Worm (Caenorhabditis elegans) whole organism, L1 larva: Measurements from ENCODE around the gene nhr-90.

Source experiments
- C04F5.9 ChIP-seq: sonication (generic microtip); optimal IDR thresholded peaks from 2 replicates; lab custom pipeline; 2016; ENCODE audit warnings: missing genetic modification characterization, missing compliant biosample characterization
- alr-1 ChIP-seq: fragments of 200-800 bp; sonication (Bioruptor generic); optimal IDR thresholded peaks from 2 replicates; lab custom pipeline; 2018; ENCODE audit warnings: borderline replicate concordance, mild to moderate bottlenecking, missing genetic modification characterization, missing compliant biosample characterization
- blmp-1 ChIP-seq: fragments of 150-350 bp; optimal IDR thresholded peaks from 2 replicates; lab custom pipeline; 2014; ENCODE audit warnings: missing biosample characterization, missing genetic modification characterization
- ceh-63 ChIP-seq: fragments of 200-800 bp; sonication (Bioruptor generic); optimal IDR thresholded peaks from 2 replicates; lab custom pipeline; 2018; ENCODE audit warnings: mild to moderate bottlenecking, missing genetic modification characterization, missing compliant biosample characterization
- ceh-8 ChIP-seq: fragments of 200-800 bp; sonication (Bioruptor generic); optimal IDR thresholded peaks from 2 replicates; lab custom pipeline; 2018; ENCODE audit warnings: mild to moderate bottlenecking, missing genetic modification characterization, moderate library complexity, missing compliant biosample characterization
- dpl-1 ChIP-seq, 3 experiments: fragments of 150-350 bp in 2 of 3; sonication (generic microtip) in 1 of 3; optimal IDR thresholded peaks; 2 replicates each; lab custom pipeline; 2014 to 2017; ENCODE audit warnings: missing biosample characterization in 3 of 3, missing genetic modification characterization in 3 of 3, missing genetic modification reagents in 3 of 3
- dsc-1 ChIP-seq: sonication (generic microtip); optimal IDR thresholded peaks from 2 replicates; lab custom pipeline; 2016; ENCODE audit warnings: mild to moderate bottlenecking, missing genetic modification characterization, missing compliant biosample characterization
- efl-1 ChIP-seq, 4 experiments: fragments of 150-350 bp; optimal IDR thresholded peaks in 3 of 4; peaks in 1 of 4; 1 replicate in 1 of 4; 2 replicates in 3 of 4; lab custom pipeline; 2014; ENCODE audit warnings: missing biosample characterization in 2 of 4, missing genetic modification characterization in 2 of 4, missing genetic modification reagents in 2 of 4
- efl-3 ChIP-seq: fragments of 200-800 bp; sonication (Bioruptor generic); optimal IDR thresholded peaks from 2 replicates; lab custom pipeline; 2018; ENCODE audit warnings: mild to moderate bottlenecking, missing genetic modification characterization, missing compliant biosample characterization
- egl-27 ChIP-seq, 2 experiments: fragments of 150-350 bp in 1 of 2; sonication (generic microtip); optimal IDR thresholded peaks; 3 replicates each; lab custom pipeline; 2017 to 2018; ENCODE audit warnings: missing biosample characterization in 2 of 2, missing genetic modification characterization in 2 of 2, missing genetic modification reagents in 2 of 2
- elt-3 ChIP-seq, 6 experiments: fragments of 150-350 bp in 1 of 6; sonication (generic microtip); optimal IDR thresholded peaks; 2 replicates each; lab custom pipeline; 2017 to 2018; ENCODE audit warnings: missing biosample characterization in 6 of 6, missing genetic modification characterization in 6 of 6, inconsistent platforms in 1 of 6
- fkh-10 ChIP-seq: sonication (generic microtip); optimal IDR thresholded peaks from 2 replicates; lab custom pipeline; 2017; ENCODE audit warnings: missing biosample characterization, missing genetic modification reagents, missing genetic modification characterization
- fkh-4 ChIP-seq: sonication (generic microtip); optimal IDR thresholded peaks from 2 replicates; lab custom pipeline; 2016; ENCODE audit warnings: missing compliant biosample characterization, missing genetic modification characterization, borderline replicate concordance
- fkh-8 ChIP-seq: sonication (generic microtip); optimal IDR thresholded peaks from 2 replicates; lab custom pipeline; 2016; ENCODE audit warnings: mild to moderate bottlenecking, missing genetic modification characterization, missing compliant biosample characterization
- fos-1 ChIP-seq: fragments of 150-350 bp; optimal IDR thresholded peaks from 2 replicates; lab custom pipeline; 2014; ENCODE audit warnings: missing biosample characterization, missing genetic modification characterization
- grh-1 ChIP-seq: fragments of 200-800 bp; sonication (Bioruptor generic); IDR thresholded peaks from 2 replicates; pipeline ENCODE4 v1.3.6; 2022; ENCODE audit warnings: missing genetic modification reagents, missing genetic modification characterization, missing compliant biosample characterization
- hlh-4 ChIP-seq: sonication (generic microtip); optimal IDR thresholded peaks from 2 replicates; lab custom pipeline; 2016; ENCODE audit warnings: mild to moderate bottlenecking, missing genetic modification characterization, missing compliant biosample characterization
- irx-1 ChIP-seq: sonication (generic microtip); optimal IDR thresholded peaks from 2 replicates; lab custom pipeline; 2016; ENCODE audit warnings: missing genetic modification characterization, missing compliant biosample characterization
- jun-1 ChIP-seq: fragments of 150-350 bp; optimal IDR thresholded peaks from 2 replicates; lab custom pipeline; 2014; ENCODE audit warnings: missing biosample characterization, missing genetic modification reagents, missing genetic modification characterization
- lin-13 ChIP-seq: fragments of 150-350 bp; optimal IDR thresholded peaks from 2 replicates; lab custom pipeline; 2014; ENCODE audit warnings: missing biosample characterization, missing genetic modification reagents, missing genetic modification characterization
- lin-14 ChIP-seq: fragments of 200-800 bp; sonication (Bioruptor generic); optimal IDR thresholded peaks from 2 replicates; lab custom pipeline; 2018; ENCODE audit warnings: mild to moderate bottlenecking, missing genetic modification characterization, moderate library complexity, missing compliant biosample characterization
- lir-3 ChIP-seq: sonication (generic microtip); optimal IDR thresholded peaks from 2 replicates; lab custom pipeline; 2016; ENCODE audit warnings: mild to moderate bottlenecking, missing genetic modification characterization, moderate library complexity, missing compliant biosample characterization; ENCODE audit not compliant: poor library complexity
- lsy-2 ChIP-seq, 2 experiments: fragments of 150-350 bp; optimal IDR thresholded peaks; 2 replicates each; lab custom pipeline; 2014; ENCODE audit warnings: missing biosample characterization in 2 of 2, missing genetic modification characterization in 2 of 2
- mef-2 ChIP-seq: fragments of 150-350 bp; optimal IDR thresholded peaks from 2 replicates; lab custom pipeline; 2014; ENCODE audit warnings: missing biosample characterization, missing genetic modification characterization
- nhr-11 ChIP-seq: fragments of 150-350 bp; optimal IDR thresholded peaks from 2 replicates; lab custom pipeline; 2014; ENCODE audit warnings: missing biosample characterization, missing genetic modification characterization
- nhr-20 ChIP-seq: sonication (generic microtip); optimal IDR thresholded peaks from 2 replicates; lab custom pipeline; 2016; ENCODE audit warnings: mild to moderate bottlenecking, missing genetic modification characterization, missing compliant biosample characterization
- nhr-237 ChIP-seq: fragments of 150-350 bp; optimal IDR thresholded peaks from 2 replicates; lab custom pipeline; 2014; ENCODE audit warnings: missing biosample characterization, missing genetic modification characterization
- nhr-28 ChIP-seq: fragments of 150-350 bp; optimal IDR thresholded peaks from 2 replicates; lab custom pipeline; 2014; ENCODE audit warnings: missing biosample characterization, missing genetic modification characterization
- nhr-47 ChIP-seq: sonication (generic microtip); optimal IDR thresholded peaks from 2 replicates; lab custom pipeline; 2016; ENCODE audit warnings: mild to moderate bottlenecking, missing genetic modification characterization, moderate library complexity, missing compliant biosample characterization
- nhr-71 ChIP-seq: sonication (generic microtip); optimal IDR thresholded peaks from 2 replicates; lab custom pipeline; 2016; ENCODE audit warnings: mild to moderate bottlenecking, missing genetic modification characterization, moderate library complexity, missing compliant biosample characterization
- nhr-90 ChIP-seq: sonication (generic microtip); optimal IDR thresholded peaks from 2 replicates; lab custom pipeline; 2016; ENCODE audit warnings: mild to moderate bottlenecking, missing genetic modification characterization, missing compliant biosample characterization; ENCODE audit not compliant: poor library complexity
- pax-3 ChIP-seq: fragments of 200-800 bp; sonication (Bioruptor generic); optimal IDR thresholded peaks from 2 replicates; lab custom pipeline; 2018; ENCODE audit warnings: mild to moderate bottlenecking, missing genetic modification characterization, moderate library complexity, missing compliant biosample characterization
- pqm-1 ChIP-seq: sonication (generic microtip); optimal IDR thresholded peaks from 3 replicates; lab custom pipeline; 2017; ENCODE audit warnings: missing biosample characterization, missing genetic modification characterization
- skn-1 ChIP-seq: fragments of 150-350 bp; optimal IDR thresholded peaks from 2 replicates; lab custom pipeline; 2014; ENCODE audit warnings: missing biosample characterization, missing genetic modification characterization
- snpc-4 ChIP-seq: fragments of 150-350 bp; optimal IDR thresholded peaks from 2 replicates; lab custom pipeline; 2014; ENCODE audit warnings: missing biosample characterization, missing genetic modification characterization
- snu-23 ChIP-seq: sonication (generic microtip); optimal IDR thresholded peaks from 2 replicates; lab custom pipeline; 2016; ENCODE audit warnings: missing genetic modification characterization, missing compliant biosample characterization
- sox-4 ChIP-seq: sonication (generic microtip); optimal IDR thresholded peaks from 2 replicates; lab custom pipeline; 2016; ENCODE audit warnings: missing genetic modification characterization, missing compliant biosample characterization
- sptf-1 ChIP-seq: fragments of 150-350 bp; optimal IDR thresholded peaks from 2 replicates; lab custom pipeline; 2014; ENCODE audit warnings: missing biosample characterization, missing genetic modification characterization
- swsn-7 ChIP-seq: sonication (generic microtip); optimal IDR thresholded peaks from 2 replicates; lab custom pipeline; 2016; ENCODE audit warnings: missing genetic modification characterization, missing compliant biosample characterization
- tlp-1 ChIP-seq: fragments of 150-350 bp; optimal IDR thresholded peaks from 2 replicates; lab custom pipeline; 2014; ENCODE audit warnings: missing biosample characterization, missing genetic modification characterization
- unc-130 ChIP-seq: fragments of 150-350 bp; optimal IDR thresholded peaks from 2 replicates; lab custom pipeline; 2017; ENCODE audit warnings: missing biosample characterization, missing genetic modification characterization, inconsistent platforms
- unc-62 ChIP-seq: fragments of 150-350 bp; optimal IDR thresholded peaks from 2 replicates; lab custom pipeline; 2014; ENCODE audit warnings: missing biosample characterization, missing genetic modification reagents, missing genetic modification characterization
- unc-86 ChIP-seq: sonication (generic microtip); optimal IDR thresholded peaks from 2 replicates; lab custom pipeline; 2016; ENCODE audit warnings: missing genetic modification characterization, missing compliant biosample characterization
- xbp-1 ChIP-seq: sonication (generic microtip); optimal IDR thresholded peaks from 2 replicates; lab custom pipeline; 2016; ENCODE audit warnings: missing genetic modification characterization, missing compliant biosample characterization

Gene nhr-90

DNA sequence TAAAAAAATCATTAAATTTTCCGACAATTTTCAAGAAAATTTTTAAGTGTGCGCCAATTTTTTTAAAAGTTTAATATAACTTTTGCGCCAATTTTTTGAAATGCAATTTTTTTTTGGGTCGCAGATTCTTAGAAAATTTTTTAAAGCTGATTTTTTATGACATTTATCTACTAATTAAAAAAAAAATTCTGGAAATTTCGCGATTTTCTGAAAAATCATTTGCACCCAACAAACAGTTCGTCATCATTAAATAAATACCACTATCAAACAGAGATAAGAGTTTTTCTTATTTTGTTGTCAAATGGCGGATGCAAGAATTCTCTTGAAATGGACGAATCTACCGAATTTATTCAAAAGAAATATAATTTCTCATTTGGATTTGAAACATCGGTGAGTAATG, 5.0 kb downstream of the nhr-90 start, which contains the start of gene F48G7.13:
Gene F48G7.13, plus strand, starts transcription at position 301 of the 400 bp plus-strand sequence.
- TF ChIP-seq unc-86 (tag; lab: Kevin White, UChicago) (no peak), lin-14 (GFP tag; lab: Kevin White, UChicago) (no peak), nhr-90 (tag; lab: Kevin White, UChicago) (no peak), fkh-10 (GFP tag; lab: Kevin White, UChicago) (no peak), efl-1 (optimal IDR thresholded peaks at IDR 0.05; lab: Kevin White, UChicago) (no peak), efl-1 (GFP tag; optimal IDR thresholded peaks at IDR 0.05 in 1 of 2; lab: Kevin White, UChicago) (no peak), lir-3 (tag; lab: Kevin White, UChicago) (no peak)

ce11 chrV:617917-618316, 7.6 kb downstream of the nhr-90 start:
- TF ChIP-seq lin-14 (GFP tag; lab: Kevin White, UChicago) (peak; percentile 75), xbp-1 (no peak), nhr-71 (tag; lab: Kevin White, UChicago) (peak; percentile 82), nhr-47 (tag; lab: Kevin White, UChicago) (peak; percentile 77), lir-3 (tag; lab: Kevin White, UChicago) (no peak), efl-3 (GFP tag; lab: Kevin White, UChicago) (no peak), swsn-7 (tag; lab: Kevin White, UChicago) (peak; percentile 28), unc-86 (tag; lab: Kevin White, UChicago) (peak; percentile 34), snpc-4 (tag; lab: Kevin White, UChicago) (no peak), hlh-4 (peak; percentile 97), fkh-8 (tag; lab: Kevin White, UChicago) (peak; percentile 93), nhr-20 (tag; lab: Kevin White, UChicago) (peak; percentile 44), lsy-2 (tag; optimal IDR thresholded peaks at IDR 0.05; lab: Kevin White, UChicago) (peak in 1 of 2 experiments; percentile 38), unc-62 (no peak), sox-4 (peak; percentile 43), pax-3 (tag; lab: Kevin White, UChicago) (no peak), sptf-1 (tag; lab: Kevin White, UChicago) (no peak), nhr-237 (tag; lab: Kevin White, UChicago) (no peak), nhr-11 (tag; lab: Kevin White, UChicago) (peak; percentile 27)
- TF ChIP-seq, all 84 proteins: peak for 11

DNA sequence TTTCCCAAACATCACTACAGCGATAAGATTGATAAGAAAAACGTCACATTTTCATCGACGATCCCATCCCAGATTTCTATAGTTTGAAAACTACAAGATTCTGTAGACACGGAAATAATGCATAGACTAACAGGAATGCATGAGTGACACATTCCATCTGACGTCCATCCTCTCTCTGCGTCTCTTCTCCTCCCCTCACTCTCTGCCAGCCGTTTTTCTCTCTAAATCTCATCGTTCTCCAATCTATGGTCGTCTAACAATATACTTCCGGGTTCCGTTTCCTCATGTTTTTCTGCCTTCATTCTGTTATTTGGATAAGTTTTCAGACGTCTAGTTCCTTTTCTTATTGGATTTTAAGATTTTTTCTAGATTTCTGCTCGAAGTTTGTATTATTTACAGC, 8.7 kb downstream of the nhr-90 start, which contains the start of gene F48G7.4:
Gene F48G7.4, plus strand, starts transcription at position 400 of the 400 bp plus-strand sequence.
- TF ChIP-seq blmp-1 (tag; lab: Kevin White, UChicago) (no peak), snu-23 (GFP tag; lab: Kevin White, UChicago) (peak; percentile 86), lin-14 (GFP tag; lab: Kevin White, UChicago) (peak; percentile 100), fkh-4 (no peak), nhr-28 (tag; lab: Kevin White, UChicago) (no peak), fkh-8 (tag; lab: Kevin White, UChicago) (peak; percentile 91), egl-27 (tag; optimal IDR thresholded peaks at IDR 0.05; lab: Kevin White, UChicago) (peak in 1 of 2 experiments; percentile 45), nhr-71 (tag; lab: Kevin White, UChicago) (peak; percentile 91), lin-13 (GFP tag; lab: Kevin White, UChicago) (peak; percentile 15), efl-1 (optimal IDR thresholded peaks at IDR 0.05; lab: Kevin White, UChicago) (peak; percentile 73 to 75), efl-1 (GFP tag; optimal IDR thresholded peaks at IDR 0.05 in 1 of 2; lab: Kevin White, UChicago) (peak in 1 of 2 experiments; percentile 47), mef-2 (tag; lab: Kevin White, UChicago) (peak; percentile 24), ceh-8 (GFP tag; lab: Kevin White, UChicago) (no peak), unc-86 (tag; lab: Kevin White, UChicago) (peak; percentile 90), xbp-1 (peak; percentile 64), pqm-1 (tag; lab: Kevin White, UChicago) (no peak), jun-1 (peak; percentile 64), skn-1 (tag; lab: Kevin White, UChicago) (peak; percentile 67), fos-1 (tag; lab: Kevin White, UChicago) (peak; percentile 60), dpl-1 (GFP tag; optimal IDR thresholded peaks at IDR 0.05; lab: Kevin White, UChicago) (peak; percentile 22 to 44 (median 32)), grh-1 (peak; percentile 48; the same call in 1 of the 2 replicates), efl-3 (GFP tag; lab: Kevin White, UChicago) (no peak), elt-3 (tag; optimal IDR thresholded peaks at IDR 0.05; lab: Kevin White, UChicago) (peak in 1 of 6 experiments; percentile 23), hlh-4 (no peak), nhr-237 (tag; lab: Kevin White, UChicago) (peak; percentile 68), alr-1 (tag; lab: Kevin White, UChicago) (no peak), C04F5.9 (tag; lab: Kevin White, UChicago) (no peak), ceh-63 (GFP tag; lab: Kevin White, UChicago) (no peak), dsc-1 (tag; lab: Kevin White, UChicago) (peak; percentile 60), nhr-47 (tag; lab: Kevin White, UChicago) (peak; percentile 86), tlp-1 (tag; lab: Kevin White, UChicago) (no peak), nhr-11 (tag; lab: Kevin White, UChicago) (peak; percentile 73), irx-1 (tag; lab: Kevin White, UChicago) (peak; percentile 47), unc-130 (tag; lab: Kevin White, UChicago) (no peak), lsy-2 (tag; optimal IDR thresholded peaks at IDR 0.05; lab: Kevin White, UChicago) (peak in 1 of 2 experiments; percentile 72)
